Worm (Caenorhabditis elegans): ENCODE measurements around the gene gid-8.

gid-8 gene

DNA sequence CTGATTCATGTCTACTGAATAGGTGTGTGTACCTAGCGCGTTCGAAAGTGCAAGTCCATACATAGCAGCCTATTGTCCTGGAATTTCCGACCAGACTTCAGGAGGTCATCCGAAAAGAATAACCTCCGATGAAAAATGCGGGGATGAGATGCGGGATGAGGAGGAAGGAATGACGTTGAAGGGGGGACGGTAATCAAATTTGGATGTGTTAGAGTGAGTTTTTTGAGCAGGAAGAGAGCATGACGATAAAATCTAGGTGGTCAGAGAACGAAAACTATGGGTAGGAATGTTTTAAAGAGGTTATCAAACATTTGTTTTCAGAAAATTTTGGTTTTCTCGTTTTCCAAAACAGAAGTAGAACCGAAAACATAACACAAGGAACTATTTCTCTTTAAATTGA is 18.5 kb downstream of the gid-8 start:
- TF ChIP-seq lin-15B (tag; optimal IDR thresholded peaks at IDR 0.05) = no peak
- TF ChIP-seq fkh-10 (GFP tag; optimal IDR thresholded peaks at IDR 0.05) = peak; percentile 58
- TF ChIP-seq tbx-2 (tag; optimal IDR thresholded peaks at IDR 0.05) = no peak
- TF ChIP-seq nhr-77 (tag; optimal IDR thresholded peaks at IDR 0.05) = no peak
- no peak for TF ChIP-seq zag-1 (tag; optimal IDR thresholded peaks at IDR 0.05)

DNA sequence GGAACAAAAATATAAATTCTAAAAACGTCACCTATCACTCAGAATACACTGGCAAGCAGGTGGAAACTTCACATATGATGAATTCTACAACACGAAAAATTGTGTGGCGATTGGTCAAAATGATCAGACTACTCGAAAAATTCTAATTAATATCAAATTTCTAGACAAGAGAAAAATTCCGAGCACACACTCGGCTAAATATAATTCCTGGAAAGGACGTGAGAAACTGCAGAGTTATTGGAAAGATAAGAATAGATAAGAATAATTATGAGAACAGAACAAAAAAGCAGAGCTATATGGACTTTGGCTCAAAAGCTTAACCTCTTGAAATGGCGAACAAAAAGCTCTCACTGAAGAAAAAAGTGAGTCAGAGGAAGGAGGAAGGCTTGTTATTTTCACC is 19.7 kb downstream of the gid-8 start:
- TF ChIP-seq mdl-1 (tag; optimal IDR thresholded peaks at IDR 0.05) (no peak), elt-1 (tag; optimal IDR thresholded peaks at IDR 0.05) (no peak), R02D3.7 (tag; optimal IDR thresholded peaks at IDR 0.05) (no peak), lsy-12 (tag; optimal IDR thresholded peaks at IDR 0.05) (no peak)

DNA sequence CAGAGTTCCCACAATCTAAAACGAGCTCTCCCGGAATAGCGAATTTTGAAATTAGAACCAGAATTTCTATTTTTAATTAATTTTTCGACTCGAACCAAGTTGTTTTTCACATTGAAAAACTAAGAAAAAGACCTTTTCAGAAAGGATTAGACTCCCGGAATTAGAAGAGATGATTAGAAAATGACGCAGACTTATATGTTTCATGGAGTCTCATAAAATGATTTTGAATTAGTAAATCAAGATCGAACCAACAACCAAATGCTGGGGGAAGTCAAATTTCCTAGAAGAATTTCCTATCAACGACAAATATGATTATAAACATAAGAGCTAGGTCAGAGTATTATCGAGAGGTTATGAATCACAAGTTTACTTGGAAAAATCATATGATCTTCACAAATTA is 21.1 kb downstream of the gid-8 start:
- TF ChIP-seq nhr-237 (tag; optimal IDR thresholded peaks at IDR 0.05) (no peak), unc-62 (GFP tag; optimal IDR thresholded peaks at IDR 0.05) (no peak), egl-27 (tag; optimal IDR thresholded peaks at IDR 0.05) (no peak), fkh-10 (GFP tag; optimal IDR thresholded peaks at IDR 0.05) (no peak), nhr-67 (tag; optimal IDR thresholded peaks at IDR 0.05) (no peak), unc-39 (tag; optimal IDR thresholded peaks at IDR 0.05) (no peak), R02D3.7 (tag; optimal IDR thresholded peaks at IDR 0.05) (no peak), ama-1 (optimal IDR thresholded peaks at IDR 0.05) (no peak), nhr-76 (tag; optimal IDR thresholded peaks at IDR 0.05) (no peak), elt-3 (tag; optimal IDR thresholded peaks at IDR 0.05) (no peak), hmg-11 (tag; optimal IDR thresholded peaks at IDR 0.05) (no peak), nhr-77 (tag; optimal IDR thresholded peaks at IDR 0.05) (no peak), ceh-9 (tag; optimal IDR thresholded peaks at IDR 0.05) (no peak), tbx-2 (tag; optimal IDR thresholded peaks at IDR 0.05) (no peak), sea-2 (GFP tag; optimal IDR thresholded peaks at IDR 0.05) (no peak)

DNA sequence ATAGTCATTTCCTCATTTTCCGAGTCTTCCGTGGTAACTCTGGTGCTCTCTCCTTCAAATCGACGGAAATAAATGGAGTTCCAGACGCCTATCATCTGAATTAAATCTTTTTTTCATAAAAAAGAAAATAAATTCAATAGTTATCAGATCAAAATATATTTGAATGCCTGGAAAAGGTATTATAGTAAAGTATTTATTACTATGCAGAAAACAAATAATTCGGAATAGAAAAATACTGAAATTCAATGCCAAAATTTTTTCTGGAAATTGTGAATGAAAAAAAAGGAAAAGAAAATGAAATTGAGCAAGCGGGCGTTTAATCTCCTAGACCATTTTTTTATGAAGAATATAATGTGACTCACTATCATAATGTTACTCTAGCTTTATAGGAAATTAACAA is 24.0 kb downstream of the gid-8 start, which contains the start of gene C38C3.6:
TSS of gene C38C3.6 (minus strand) at position 101 of the 400 bp plus-strand sequence.
- TF ChIP-seq mml-1 (tag; optimal IDR thresholded peaks at IDR 0.05) (no peak), fkh-10 (GFP tag; optimal IDR thresholded peaks at IDR 0.05) (no peak), egl-5 (tag; optimal IDR thresholded peaks at IDR 0.05) (no peak), pha-4 (tag; optimal IDR thresholded peaks at IDR 0.05) (no peak), snpc-4 (tag; optimal IDR thresholded peaks at IDR 0.05) (no peak), ceh-82 (tag; optimal IDR thresholded peaks at IDR 0.05) (no peak), ceh-16 (tag; optimal IDR thresholded peaks at IDR 0.05) (no peak), lin-15B (tag; optimal IDR thresholded peaks at IDR 0.05) (no peak), ztf-4 (tag; optimal IDR thresholded peaks at IDR 0.05) (no peak), egl-27 (tag; optimal IDR thresholded peaks at IDR 0.05) (no peak), nhr-28 (tag; optimal IDR thresholded peaks at IDR 0.05) (no peak), nhr-11 (tag; optimal IDR thresholded peaks at IDR 0.05) (no peak), mdl-1 (tag; optimal IDR thresholded peaks at IDR 0.05) (no peak), fkh-2 (tag; optimal IDR thresholded peaks at IDR 0.05) (no peak), jun-1 (tag; optimal IDR thresholded peaks at IDR 0.05) (no peak), nfya-1 (tag; optimal IDR thresholded peaks at IDR 0.05; ENCODE audit: insufficient read depth) (no peak), pqm-1 (tag; optimal IDR thresholded peaks at IDR 0.05) (no peak)

DNA sequence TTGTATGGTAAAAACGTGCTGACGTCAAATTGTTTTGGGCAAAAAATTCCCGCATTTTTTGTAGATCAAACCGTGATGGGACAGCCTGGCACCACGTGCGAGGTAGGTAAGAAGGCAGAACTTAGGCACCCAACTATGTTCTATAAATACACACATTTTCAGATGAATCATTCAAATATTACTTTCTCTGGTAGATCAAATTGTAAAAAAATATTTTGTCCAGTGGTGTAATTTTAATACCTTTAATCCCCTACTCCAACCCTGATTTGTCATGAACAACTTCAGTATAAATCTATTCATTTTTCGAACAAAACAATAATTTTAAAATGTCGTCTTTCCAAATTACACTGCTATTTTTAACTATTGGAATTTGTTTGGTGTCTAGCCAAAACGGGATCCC is 26.9 kb downstream of the gid-8 start, which contains the start of gene spig-7:
TSS of gene spig-7 (plus strand) at position 301 of the 400 bp plus-strand sequence.
- TF ChIP-seq mdl-1 (tag; optimal IDR thresholded peaks at IDR 0.05) = no peak
- no peak for TF ChIP-seq fkh-10 (GFP tag; optimal IDR thresholded peaks at IDR 0.05)
- no peak for TF ChIP-seq ceh-28 (tag; optimal IDR thresholded peaks at IDR 0.05)
- no peak for TF ChIP-seq elt-3 (tag; optimal IDR thresholded peaks at IDR 0.05)
- no peak for TF ChIP-seq daf-12 (tag; optimal IDR thresholded peaks at IDR 0.05)
- TF ChIP-seq nhr-11 (tag; optimal IDR thresholded peaks at IDR 0.05) = no peak
- TF ChIP-seq ztf-4 (tag; optimal IDR thresholded peaks at IDR 0.05) = no peak
- TF ChIP-seq snpc-4 (tag; optimal IDR thresholded peaks at IDR 0.05) = no peak
- no peak for TF ChIP-seq R02D3.7 (tag; optimal IDR thresholded peaks at IDR 0.05)
- no peak for TF ChIP-seq egl-27 (tag; optimal IDR thresholded peaks at IDR 0.05)
- TF ChIP-seq nhr-237 (tag; optimal IDR thresholded peaks at IDR 0.05) = no peak
- TF ChIP-seq jun-1 (tag; optimal IDR thresholded peaks at IDR 0.05) = no peak
- no peak for TF ChIP-seq fos-1 (tag; optimal IDR thresholded peaks at IDR 0.05)
- no peak for TF ChIP-seq unc-62 (GFP tag; optimal IDR thresholded peaks at IDR 0.05)
- TF ChIP-seq nhr-43 (tag; optimal IDR thresholded peaks at IDR 0.05; ENCODE audit: poor library complexity, severe bottlenecking) = no peak
- TF ChIP-seq nhr-12 (tag; optimal IDR thresholded peaks at IDR 0.05) = no peak

Measured in whole organism, L3 larva.